Worm (Caenorhabditis elegans): Measurements from ENCODE around the gene T13A10.1.
A peak's percentile ranks its signal among the peaks of the same experiment; 100 is the strongest.

T13A10.1 gene

ce11 chrIV:6282143-6282542, 6.3 kb downstream of the T13A10.1 start, which contains the start of gene srv-32:
TSS of gene srv-32 (minus strand) at chrIV:6282243.
- TF ChIP-seq ceh-16 (tag; optimal IDR thresholded peaks at IDR 0.05) (no peak), elt-3 (tag; optimal IDR thresholded peaks at IDR 0.05) (no peak), C34F6.9 (tag; optimal IDR thresholded peaks at IDR 0.05) (no peak), lin-11 (tag; optimal IDR thresholded peaks at IDR 0.05) (no peak), snpc-4 (tag; optimal IDR thresholded peaks at IDR 0.05) (no peak), egl-27 (tag; optimal IDR thresholded peaks at IDR 0.05) (no peak), skn-1 (tag; optimal IDR thresholded peaks at IDR 0.05) (no peak), unc-62 (GFP tag; optimal IDR thresholded peaks at IDR 0.05) (no peak), nhr-12 (tag; optimal IDR thresholded peaks at IDR 0.05) (no peak), nhr-237 (tag; optimal IDR thresholded peaks at IDR 0.05) (no peak), sma-9 (GFP tag; optimal IDR thresholded peaks at IDR 0.05) (no peak), sma-9 (tag; optimal IDR thresholded peaks at IDR 0.05) (no peak), crh-2 (tag; optimal IDR thresholded peaks at IDR 0.05) (no peak), nhr-129 (tag; optimal IDR thresholded peaks at IDR 0.05) (no peak), alr-1 (tag; optimal IDR thresholded peaks at IDR 0.05) (no peak), unc-55 (GFP tag; optimal IDR thresholded peaks at IDR 0.05) (no peak), mbf-1 (tag; optimal IDR thresholded peaks at IDR 0.05) (no peak), lin-13 (GFP tag; optimal IDR thresholded peaks at IDR 0.05) (no peak)

DNA sequence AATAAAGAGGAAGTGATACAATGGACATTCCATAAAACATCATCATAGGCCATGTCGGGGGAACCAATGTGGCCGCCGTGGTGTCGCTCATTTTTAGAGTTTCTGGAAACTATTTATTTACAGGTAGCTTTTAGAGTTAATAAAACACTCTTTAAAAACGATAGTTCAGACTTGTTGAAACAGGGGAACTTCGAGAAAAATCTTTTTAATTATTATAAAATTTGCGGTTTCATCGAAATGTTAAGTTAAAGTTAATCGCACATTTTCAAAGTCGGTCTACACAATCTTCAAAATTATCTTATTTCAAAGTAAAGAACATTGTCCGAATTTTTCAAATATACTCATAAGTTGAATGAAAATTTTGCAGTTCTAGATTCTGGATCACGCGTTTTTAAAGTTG, 8.4 kb downstream of the T13A10.1 start, which contains the start of gene ops-1:
Gene ops-1 (minus strand): TSS at position 101 of the 400 bp plus-strand sequence.
- TF ChIP-seq sma-9 (GFP tag; optimal IDR thresholded peaks at IDR 0.05) (no peak), sma-9 (tag; optimal IDR thresholded peaks at IDR 0.05) (no peak), elt-3 (tag; optimal IDR thresholded peaks at IDR 0.05) (no peak), nhr-237 (tag; optimal IDR thresholded peaks at IDR 0.05) (no peak), nhr-25 (tag; optimal IDR thresholded peaks at IDR 0.05) (no peak), gmeb-1 (tag; optimal IDR thresholded peaks at IDR 0.05) (no peak)

DNA sequence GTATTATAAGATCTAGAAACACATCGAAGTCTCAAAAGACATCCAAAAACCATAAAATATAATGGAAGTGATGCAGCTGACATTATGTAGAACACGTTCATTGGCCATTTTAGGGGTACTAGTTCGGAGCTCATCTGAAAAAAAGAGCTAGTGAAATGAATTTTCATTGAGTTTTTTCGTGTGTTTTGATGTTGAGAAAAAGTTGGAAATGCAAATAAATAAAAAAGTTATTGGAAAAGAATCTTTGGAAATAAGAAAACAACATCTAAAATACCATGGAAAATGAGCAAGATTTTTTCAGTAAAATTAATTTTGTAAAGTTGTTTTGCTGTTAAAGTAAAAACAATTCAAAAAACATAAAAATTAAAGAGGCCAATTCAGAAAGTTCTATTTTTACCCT, 14.9 kb downstream of the T13A10.1 start, which contains the start of gene srv-24:
Gene srv-24 (minus strand): TSS at position 101 of the 400 bp plus-strand sequence.
- TF ChIP-seq sma-3 (GFP tag; optimal IDR thresholded peaks at IDR 0.05) = no peak
- no peak for TF ChIP-seq nhr-129 (tag; optimal IDR thresholded peaks at IDR 0.05)
- TF ChIP-seq unc-55 (GFP tag; optimal IDR thresholded peaks at IDR 0.05) = no peak
- no peak for TF ChIP-seq aly-2 (tag; optimal IDR thresholded peaks at IDR 0.05)
- no peak for TF ChIP-seq mbf-1 (tag; optimal IDR thresholded peaks at IDR 0.05)
- TF ChIP-seq mab-5 (tag; optimal IDR thresholded peaks at IDR 0.05) = no peak
- TF ChIP-seq lin-39 (tag; optimal IDR thresholded peaks at IDR 0.05) = no peak
- no peak for TF ChIP-seq nhr-25 (tag; optimal IDR thresholded peaks at IDR 0.05)
- TF ChIP-seq skn-1 (tag; optimal IDR thresholded peaks at IDR 0.05) = no peak
- TF ChIP-seq nhr-237 (tag; optimal IDR thresholded peaks at IDR 0.05) = no peak
- no peak for TF ChIP-seq nhr-77 (tag; optimal IDR thresholded peaks at IDR 0.05)
- TF ChIP-seq sma-9 (GFP tag; optimal IDR thresholded peaks at IDR 0.05) = no peak
- TF ChIP-seq sma-9 (tag; optimal IDR thresholded peaks at IDR 0.05) = no peak
- TF ChIP-seq Y55F3AM.14 (GFP tag; optimal IDR thresholded peaks at IDR 0.05) = no peak
- no peak for TF ChIP-seq mdl-1 (tag; optimal IDR thresholded peaks at IDR 0.05)
- no peak for TF ChIP-seq unc-62 (GFP tag; optimal IDR thresholded peaks at IDR 0.05)
- TF ChIP-seq nhr-10 (tag; optimal IDR thresholded peaks at IDR 0.05) = no peak
- TF ChIP-seq nhr-23 (tag; optimal IDR thresholded peaks at IDR 0.05) = no peak
- no peak for TF ChIP-seq ztf-11 (tag; optimal IDR thresholded peaks at IDR 0.05)
- TF ChIP-seq alr-1 (tag; optimal IDR thresholded peaks at IDR 0.05) = no peak
- TF ChIP-seq ZK546.5 (tag; optimal IDR thresholded peaks at IDR 0.05) = no peak

- no peak for TF ChIP-seq peb-1 (tag; optimal IDR thresholded peaks at IDR 0.05)
- peak; percentile 21 for TF ChIP-seq unc-55 (GFP tag; optimal IDR thresholded peaks at IDR 0.05)
These were observed 18.2 kb downstream of the T13A10.1 start, which contains the start of gene hil-2 for ce11 chrIV:6294081-6294480. TSS of gene hil-2 (plus strand) at chrIV:6294240.

- TF ChIP-seq ceh-16 (tag; optimal IDR thresholded peaks at IDR 0.05) (no peak), Y55F3AM.14 (GFP tag; optimal IDR thresholded peaks at IDR 0.05) (no peak), snpc-4 (tag; optimal IDR thresholded peaks at IDR 0.05) (no peak), fos-1 (tag; optimal IDR thresholded peaks at IDR 0.05) (no peak), skn-1 (tag; optimal IDR thresholded peaks at IDR 0.05) (no peak), nhr-21 (tag; optimal IDR thresholded peaks at IDR 0.05) (no peak), ztf-4 (tag; optimal IDR thresholded peaks at IDR 0.05) (no peak), nhr-25 (tag; optimal IDR thresholded peaks at IDR 0.05) (no peak), nhr-77 (tag; optimal IDR thresholded peaks at IDR 0.05) (no peak), lin-39 (tag; optimal IDR thresholded peaks at IDR 0.05) (no peak), ztf-1 (GFP tag; conservative IDR thresholded peaks at IDR 0.05) (no peak), elt-1 (tag; optimal IDR thresholded peaks at IDR 0.05) (no peak), sma-9 (GFP tag; optimal IDR thresholded peaks at IDR 0.05) (no peak), sma-9 (tag; optimal IDR thresholded peaks at IDR 0.05) (no peak)
These were observed 22.4 kb downstream of the T13A10.1 start, which contains the start of gene srv-27 for ce11 chrIV:6298253-6298652. TSS of gene srv-27 (minus strand) at chrIV:6298353.

All from whole organism, L2 larva.